Worm (Caenorhabditis elegans) whole organism, midembryonic: ENCODE measurements around the gene T14G12.11.

Experiments
- T22C8.4 ChIP-seq: fragments of 200-800 bp; sonication (Bioruptor generic); IDR thresholded peaks from 2 replicates; pipeline ENCODE4 v1.3.6; 2022; ENCODE audit warnings: missing genetic modification characterization, missing compliant biosample characterization
- cog-1 ChIP-seq: sonication (generic microtip); optimal IDR thresholded peaks from 2 replicates; lab custom pipeline; 2016; ENCODE audit warnings: missing genetic modification characterization, missing compliant biosample characterization
- flt-1 ChIP-seq: fragments of 200-800 bp; sonication (Bioruptor generic); IDR thresholded peaks from 2 replicates; pipeline ENCODE4 v1.3.6; 2022; ENCODE audit warnings: missing genetic modification characterization, missing compliant biosample characterization
- med-1 ChIP-seq: sonication (generic microtip); optimal IDR thresholded peaks from 2 replicates; lab custom pipeline; 2017; ENCODE audit warnings: missing genetic modification characterization, mild to moderate bottlenecking, missing compliant biosample characterization, antibody characterized with exemption, missing genetic modification reagents; ENCODE audit not compliant: insufficient read depth
- ref-1 ChIP-seq: fragments of 200-800 bp; sonication (Bioruptor generic); conservative IDR thresholded peaks from 2 replicates; pipeline ENCODE4 v1.3.6; 2022; ENCODE audit warnings: missing genetic modification reagents, missing genetic modification characterization, missing compliant biosample characterization
- ztf-23 ChIP-seq: fragments of 200-800 bp; sonication (Bioruptor generic); IDR thresholded peaks from 2 replicates; pipeline ENCODE4 v1.3.6; 2022; ENCODE audit warnings: missing genetic modification reagents, missing genetic modification characterization, missing compliant biosample characterization
- ztf-29 ChIP-seq: fragments of 200-800 bp; sonication (Bioruptor generic); IDR thresholded peaks from 2 replicates; pipeline ENCODE4 v1.3.6; 2022; ENCODE audit warnings: missing genetic modification reagents, missing genetic modification characterization, missing compliant biosample characterization

ce11 chrX:3742223-3742622 lies 20.1 kb downstream of the T14G12.11 start, which contains the start of gene fkh-2:
- no peak for TF ChIP-seq ztf-29 (GFP tag; lab: Robert Waterston, UW)
- no peak for TF ChIP-seq med-1 (GFP tag; lab: Kevin White, UChicago)
- no peak for TF ChIP-seq ztf-23 (GFP tag; lab: Robert Waterston, UW)
- TF ChIP-seq flt-1 (GFP tag; lab: Robert Waterston, UW) = no peak
- no peak for TF ChIP-seq ref-1
- no peak for TF ChIP-seq T22C8.4 (GFP tag; lab: Robert Waterston, UW)
- no peak for TF ChIP-seq cog-1 (tag; lab: Kevin White, UChicago)
